Worm (Caenorhabditis elegans): ENCODE data around the gene sorb-1.

- TF ChIP-seq lin-1 (GFP tag; IDR thresholded peaks at IDR 0.05) = no peak
- no peak for TF ChIP-seq pha-4 (GFP tag; IDR thresholded peaks at IDR 0.05)
- no peak for TF ChIP-seq pha-4 (tag; optimal IDR thresholded peaks at IDR 0.05)
- TF ChIP-seq zag-1 (tag; optimal IDR thresholded peaks at IDR 0.05) = no peak
- no peak for TF ChIP-seq daf-12 (tag; optimal IDR thresholded peaks at IDR 0.05)
- TF ChIP-seq dmd-8 (GFP tag; IDR thresholded peaks at IDR 0.05) = no peak
- TF ChIP-seq ztf-11 (tag; optimal IDR thresholded peaks at IDR 0.05) = no peak
- TF ChIP-seq lin-15B (tag; optimal IDR thresholded peaks at IDR 0.05) = no peak
- no peak for TF ChIP-seq egl-27 (tag; optimal IDR thresholded peaks at IDR 0.05)
- TF ChIP-seq nhr-102 (tag; optimal IDR thresholded peaks at IDR 0.05) = no peak
- no peak for TF ChIP-seq zip-11 (GFP tag; IDR thresholded peaks at IDR 0.05)
- no peak for TF ChIP-seq lin-29 (GFP tag; IDR thresholded peaks at IDR 0.05)
- peak in 1 of 2 experiments; percentile 80 for TF ChIP-seq lsy-2 (tag; optimal IDR thresholded peaks at IDR 0.05)
Observed at ce11 chrIV:13783237-13784012, 33.3 kb downstream of the sorb-1 start, which contains the start of gene iscu-1.

All from whole organism, L4 larva.